Fruit fly (Drosophila melanogaster): Measurements from ENCODE around the gene CG34429.

DNA sequence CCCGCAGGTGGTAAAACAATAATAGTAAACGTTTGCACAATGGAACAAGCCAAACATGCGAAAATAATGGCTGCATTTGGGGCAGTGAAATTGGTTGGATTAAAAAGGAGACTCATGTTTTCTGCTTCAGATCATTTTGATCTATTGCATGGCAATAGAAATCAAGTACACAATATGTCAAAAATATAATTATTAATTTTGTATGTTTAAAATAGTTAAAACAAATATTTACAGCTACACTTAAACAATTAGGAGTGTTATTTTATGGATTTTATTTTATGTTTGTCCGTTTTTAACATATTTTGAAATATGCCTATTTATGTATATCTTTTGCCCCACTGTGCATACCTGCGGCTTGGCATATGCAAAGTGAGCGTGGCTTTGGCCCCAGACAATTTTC lies 3.4 kb downstream of the CG34429 start:
- no peak for TF ChIP-seq CG7045 (GFP tag; optimal IDR thresholded peaks at IDR 0.05)
- TF ChIP-seq cic (GFP tag; optimal IDR thresholded peaks at IDR 0.05): no peak
- TF ChIP-seq tj (GFP tag; optimal IDR thresholded peaks at IDR 0.05): no peak
- TF ChIP-seq bab1 (GFP tag; optimal IDR thresholded peaks at IDR 0.05): no peak
- no peak for TF ChIP-seq Hr96 (GFP tag; optimal IDR thresholded peaks at IDR 0.05)
- no peak for TF ChIP-seq CG33017 (tag; optimal IDR thresholded peaks at IDR 0.05)
- TF ChIP-seq CG11617 (GFP tag; optimal IDR thresholded peaks at IDR 0.05): no peak
- no peak for TF ChIP-seq CG12768 (GFP tag; optimal IDR thresholded peaks at IDR 0.05)
- TF ChIP-seq CG7101 (tag; optimal IDR thresholded peaks at IDR 0.05): no peak

All from whole organism, adult.